Worm (Caenorhabditis elegans): ENCODE results near the gene C16D9.9.

C16D9.9 gene

DNA sequence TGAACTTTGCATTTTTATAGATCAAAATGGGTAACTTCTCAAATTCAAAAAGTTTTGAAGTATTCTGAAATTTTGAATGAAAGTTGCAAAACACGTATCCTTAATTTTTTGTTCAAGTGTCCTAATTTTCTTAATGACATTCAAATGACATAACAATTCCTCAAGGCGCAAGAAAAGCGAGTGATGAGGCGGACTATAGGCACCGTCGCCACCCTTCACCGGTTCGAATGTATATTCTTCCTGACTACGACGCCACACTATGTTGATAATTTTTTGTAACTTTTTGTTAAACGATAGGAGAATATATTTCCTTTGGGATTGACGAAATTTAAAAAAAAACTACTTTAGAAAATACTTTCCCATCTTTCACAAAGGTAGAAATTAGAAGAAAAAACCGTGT is 17.6 kb downstream of the C16D9.9 start:
- TF ChIP-seq nhr-12 (tag; optimal IDR thresholded peaks at IDR 0.05) (no peak), nhr-28 (tag; optimal IDR thresholded peaks at IDR 0.05) (no peak), drap-1 (GFP tag; optimal IDR thresholded peaks at IDR 0.05) (no peak), elt-1 (tag; optimal IDR thresholded peaks at IDR 0.05; ENCODE audit: borderline replicate concordance, insufficient read depth) (no peak)

ce11 chrV:8282933-8283332 is 18.9 kb downstream of the C16D9.9 start:
- no peak for TF ChIP-seq sem-2 (GFP tag; optimal IDR thresholded peaks at IDR 0.05)
- no peak for TF ChIP-seq hlh-1 (tag; optimal IDR thresholded peaks at IDR 0.05)
- TF ChIP-seq tbx-8 (GFP tag; optimal IDR thresholded peaks at IDR 0.05) = no peak
- no peak for TF ChIP-seq mab-5 (tag; optimal IDR thresholded peaks at IDR 0.05)
- no peak for TF ChIP-seq drap-1 (GFP tag; optimal IDR thresholded peaks at IDR 0.05)
- no peak for TF ChIP-seq cnd-1 (tag; optimal IDR thresholded peaks at IDR 0.05)
- no peak for TF ChIP-seq M03D4.4 (tag; optimal IDR thresholded peaks at IDR 0.05)
- TF ChIP-seq lin-32 (GFP tag; optimal IDR thresholded peaks at IDR 0.05) = no peak
- no peak for TF ChIP-seq lsy-2 (tag; optimal IDR thresholded peaks at IDR 0.05)
- no peak for TF ChIP-seq nhr-76 (tag; optimal IDR thresholded peaks at IDR 0.05)
- TF ChIP-seq lin-13 (tag; optimal IDR thresholded peaks at IDR 0.05) = no peak

- TF ChIP-seq nhr-28 (tag; optimal IDR thresholded peaks at IDR 0.05) = no peak
- TF ChIP-seq unc-39 (tag; optimal IDR thresholded peaks at IDR 0.05) = no peak
- no peak for TF ChIP-seq cnd-1 (tag; optimal IDR thresholded peaks at IDR 0.05)
- TF ChIP-seq bed-3 (GFP tag; optimal IDR thresholded peaks at IDR 0.05) = no peak
Observed at ce11 chrV:8284800-8285199, 20.8 kb downstream of the C16D9.9 start, which contains the start of gene slc-17.5. slc-17.5 (minus strand) TSS chrV:8284900.

DNA sequence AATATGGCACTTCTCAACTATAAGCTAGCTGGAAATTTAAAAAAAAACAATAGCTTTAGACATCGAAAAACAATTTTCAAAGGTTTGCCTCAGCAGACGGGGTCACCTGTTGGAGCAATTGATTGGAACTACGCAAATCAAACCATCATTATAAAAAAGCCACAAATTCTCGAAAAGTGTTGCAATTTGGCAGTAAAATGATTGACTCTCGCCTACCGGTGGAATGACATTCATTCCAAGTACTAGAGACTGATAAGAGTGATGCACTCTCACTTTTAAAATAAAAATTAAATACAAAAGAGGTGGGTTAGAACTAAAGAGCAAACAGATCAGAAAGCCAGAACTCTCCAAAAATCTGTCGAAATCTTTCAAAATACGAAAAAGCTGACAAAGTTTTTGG is 21.4 kb downstream of the C16D9.9 start:
- TF ChIP-seq lin-32 (GFP tag; optimal IDR thresholded peaks at IDR 0.05) (no peak), M03D4.4 (tag; optimal IDR thresholded peaks at IDR 0.05) (no peak), ham-2 (GFP tag; optimal IDR thresholded peaks at IDR 0.05) (no peak), mab-5 (tag; optimal IDR thresholded peaks at IDR 0.05) (no peak), nhr-12 (tag; optimal IDR thresholded peaks at IDR 0.05) (no peak), lsy-2 (tag; optimal IDR thresholded peaks at IDR 0.05) (no peak), ces-1 (GFP tag; optimal IDR thresholded peaks at IDR 0.05) (no peak), elt-3 (tag; optimal IDR thresholded peaks at IDR 0.05) (no peak), flh-1 (GFP tag; optimal IDR thresholded peaks at IDR 0.05) (no peak), lin-13 (tag; optimal IDR thresholded peaks at IDR 0.05) (no peak), zip-8 (tag; optimal IDR thresholded peaks at IDR 0.05) (no peak), nhr-2 (tag; optimal IDR thresholded peaks at IDR 0.05) (no peak), blmp-1 (tag; optimal IDR thresholded peaks at IDR 0.05) (no peak), nhr-28 (tag; optimal IDR thresholded peaks at IDR 0.05) (no peak), mls-2 (tag; optimal IDR thresholded peaks at IDR 0.05) (no peak), nhr-76 (tag; optimal IDR thresholded peaks at IDR 0.05) (no peak), unc-120 (tag; optimal IDR thresholded peaks at IDR 0.05; ENCODE audit: poor library complexity, severe bottlenecking) (no peak), mep-1 (tag; optimal IDR thresholded peaks at IDR 0.05) (no peak), sptf-1 (tag; optimal IDR thresholded peaks at IDR 0.05) (no peak)

ce11 chrV:8288125-8288806 is 24.2 kb downstream of the C16D9.9 start:
- no peak for TF ChIP-seq nhr-2 (tag; optimal IDR thresholded peaks at IDR 0.05)
- TF ChIP-seq bed-3 (GFP tag; optimal IDR thresholded peaks at IDR 0.05) = no peak
- TF ChIP-seq ceh-39 (tag; optimal IDR thresholded peaks at IDR 0.05) = no peak
- no peak for TF ChIP-seq ceh-43 (GFP tag; optimal IDR thresholded peaks at IDR 0.05)
- no peak for TF ChIP-seq drap-1 (GFP tag; optimal IDR thresholded peaks at IDR 0.05)

ce11 chrV:8291764-8292163 is 27.7 kb downstream of the C16D9.9 start, which contains the start of gene srg-33:
srg-33 (plus strand) TSS chrV:8292064.
- TF ChIP-seq ceh-83 (GFP tag; optimal IDR thresholded peaks at IDR 0.05) (no peak), nhr-2 (tag; optimal IDR thresholded peaks at IDR 0.05) (no peak), lin-13 (tag; optimal IDR thresholded peaks at IDR 0.05) (no peak), mep-1 (tag; optimal IDR thresholded peaks at IDR 0.05) (no peak), M03D4.4 (tag; optimal IDR thresholded peaks at IDR 0.05) (no peak), tbx-8 (GFP tag; optimal IDR thresholded peaks at IDR 0.05) (no peak), sem-2 (GFP tag; optimal IDR thresholded peaks at IDR 0.05) (no peak), nhr-12 (tag; optimal IDR thresholded peaks at IDR 0.05) (no peak), unc-62 (GFP tag; optimal IDR thresholded peaks at IDR 0.05) (no peak), drap-1 (GFP tag; optimal IDR thresholded peaks at IDR 0.05) (no peak)

Data from whole organism, mixed stage, embryonic.